Worm (Caenorhabditis elegans) whole organism, L3 larva: Measurements from ENCODE around the gene sto-1.

Experiments
- R02D3.7 ChIP-seq: fragments of 150-350 bp; optimal IDR thresholded peaks from 2 replicates; lab custom pipeline; 2014; ENCODE audit warnings: missing biosample characterization, missing genetic modification characterization
- ZK546.5 ChIP-seq: sonication (generic microtip); optimal IDR thresholded peaks from 2 replicates; lab custom pipeline; 2017; ENCODE audit warnings: missing biosample characterization, missing genetic modification characterization
- ama-1 ChIP-seq: fragments of 150-350 bp; optimal IDR thresholded peaks from 2 replicates; lab custom pipeline; 2018
- ceh-16 ChIP-seq: sonication (generic microtip); optimal IDR thresholded peaks from 2 replicates; lab custom pipeline; 2017; ENCODE audit warnings: missing biosample characterization, missing genetic modification characterization
- ceh-28 ChIP-seq: fragments of 150-350 bp; optimal IDR thresholded peaks from 2 replicates; lab custom pipeline; 2014; ENCODE audit warnings: missing biosample characterization, missing genetic modification reagents, missing genetic modification characterization
- ceh-9 ChIP-seq: sonication (generic microtip); optimal IDR thresholded peaks from 2 replicates; lab custom pipeline; 2018; ENCODE audit warnings: missing biosample characterization, missing genetic modification characterization
- daf-12 ChIP-seq: fragments of 150-350 bp; optimal IDR thresholded peaks from 2 replicates; lab custom pipeline; 2014; ENCODE audit warnings: missing biosample characterization, missing genetic modification reagents, missing genetic modification characterization
- egl-27 ChIP-seq: sonication (generic microtip); optimal IDR thresholded peaks from 4 replicates; lab custom pipeline; 2017; ENCODE audit warnings: missing biosample characterization, missing genetic modification reagents, missing genetic modification characterization
- egl-5 ChIP-seq: fragments of 150-350 bp; optimal IDR thresholded peaks from 2 replicates; lab custom pipeline; 2017; ENCODE audit warnings: missing biosample characterization, missing genetic modification reagents, missing genetic modification characterization, inconsistent platforms
- elt-1 ChIP-seq: fragments of 150-350 bp; optimal IDR thresholded peaks from 2 replicates; lab custom pipeline; 2014; ENCODE audit warnings: missing biosample characterization, missing genetic modification characterization
- elt-3 ChIP-seq, 3 experiments: fragments of 150-350 bp in 1 of 3; sonication (generic microtip) in 2 of 3; optimal IDR thresholded peaks; 2 replicates in 2 of 3; 4 replicates in 1 of 3; lab custom pipeline; 2014 to 2017; ENCODE audit warnings: missing biosample characterization in 3 of 3, missing genetic modification characterization in 3 of 3
- fkh-10 ChIP-seq: sonication (generic microtip); optimal IDR thresholded peaks from 2 replicates; lab custom pipeline; 2017; ENCODE audit warnings: missing biosample characterization, missing genetic modification reagents, missing genetic modification characterization
- fos-1 ChIP-seq: fragments of 150-350 bp; optimal IDR thresholded peaks from 2 replicates; lab custom pipeline; 2014; ENCODE audit warnings: missing biosample characterization, missing genetic modification characterization
- hmg-11 ChIP-seq: sonication (generic microtip); optimal IDR thresholded peaks from 2 replicates; lab custom pipeline; 2016; ENCODE audit warnings: missing genetic modification characterization, missing compliant biosample characterization
- lin-39 ChIP-seq: fragments of 150-350 bp; optimal IDR thresholded peaks from 2 replicates; lab custom pipeline; 2018; ENCODE audit warnings: missing biosample characterization, missing genetic modification reagents, missing genetic modification characterization
- lsy-12 ChIP-seq: sonication (generic microtip); optimal IDR thresholded peaks from 2 replicates; lab custom pipeline; 2016; ENCODE audit warnings: mild to moderate bottlenecking, missing genetic modification characterization, missing compliant biosample characterization
- mdl-1 ChIP-seq: fragments of 150-350 bp; optimal IDR thresholded peaks from 2 replicates; lab custom pipeline; 2014; ENCODE audit warnings: missing biosample characterization, missing genetic modification characterization
- mml-1 ChIP-seq: fragments of 150-350 bp; sonication (generic microtip); optimal IDR thresholded peaks from 3 replicates; lab custom pipeline; 2014; ENCODE audit warnings: missing biosample characterization, missing genetic modification characterization
- nfya-1 ChIP-seq: sonication (generic microtip); optimal IDR thresholded peaks from 2 replicates; lab custom pipeline; 2017; ENCODE audit warnings: missing genetic modification characterization, mild to moderate bottlenecking, missing compliant biosample characterization, antibody characterized with exemption, moderate library complexity; ENCODE audit not compliant: insufficient read depth
- nhr-11 ChIP-seq: fragments of 150-350 bp; optimal IDR thresholded peaks from 2 replicates; lab custom pipeline; 2014; ENCODE audit warnings: missing biosample characterization, missing genetic modification characterization
- nhr-12 ChIP-seq: fragments of 150-350 bp; optimal IDR thresholded peaks from 2 replicates; lab custom pipeline; 2014; ENCODE audit warnings: missing biosample characterization, missing genetic modification characterization
- nhr-23 ChIP-seq: fragments of 150-350 bp; optimal IDR thresholded peaks from 2 replicates; lab custom pipeline; 2014; ENCODE audit warnings: missing biosample characterization, missing genetic modification reagents, missing genetic modification characterization
- nhr-237 ChIP-seq: fragments of 150-350 bp; optimal IDR thresholded peaks from 2 replicates; lab custom pipeline; 2014; ENCODE audit warnings: missing biosample characterization, missing genetic modification characterization
- nhr-25 ChIP-seq: sonication (generic microtip); optimal IDR thresholded peaks from 2 replicates; lab custom pipeline; 2017; ENCODE audit warnings: missing biosample characterization, missing genetic modification characterization
- nhr-28 ChIP-seq: fragments of 150-350 bp; optimal IDR thresholded peaks from 2 replicates; lab custom pipeline; 2014; ENCODE audit warnings: missing biosample characterization, missing genetic modification characterization
- nhr-43 ChIP-seq: sonication (generic microtip); optimal IDR thresholded peaks from 2 replicates; lab custom pipeline; 2016; ENCODE audit warnings: mild to moderate bottlenecking, missing genetic modification characterization, missing compliant biosample characterization; ENCODE audit not compliant: poor library complexity, severe bottlenecking
- nhr-67 ChIP-seq: fragments of 150-350 bp; optimal IDR thresholded peaks from 2 replicates; lab custom pipeline; 2014; ENCODE audit warnings: missing biosample characterization, missing genetic modification characterization
- nhr-76 ChIP-seq: fragments of 150-350 bp; sonication (generic microtip); optimal IDR thresholded peaks from 5 replicates; lab custom pipeline; 2014; ENCODE audit warnings: missing biosample characterization, missing genetic modification characterization
- nhr-77 ChIP-seq: fragments of 150-350 bp; optimal IDR thresholded peaks from 2 replicates; lab custom pipeline; 2014; ENCODE audit warnings: missing biosample characterization, missing genetic modification characterization
- pha-4 ChIP-seq: fragments of 150-350 bp; optimal IDR thresholded peaks from 2 replicates; lab custom pipeline; 2014; ENCODE audit warnings: missing biosample characterization, missing genetic modification reagents, missing genetic modification characterization
- sea-2 ChIP-seq: fragments of 150-350 bp; sonication (generic microtip); optimal IDR thresholded peaks from 4 replicates; lab custom pipeline; 2014; ENCODE audit warnings: missing biosample characterization, missing genetic modification reagents, missing genetic modification characterization
- skn-1 ChIP-seq: fragments of 150-350 bp; optimal IDR thresholded peaks from 2 replicates; lab custom pipeline; 2014; ENCODE audit warnings: missing biosample characterization, missing genetic modification characterization
- snpc-4 ChIP-seq: fragments of 150-350 bp; optimal IDR thresholded peaks from 2 replicates; lab custom pipeline; 2014; ENCODE audit warnings: missing biosample characterization, missing genetic modification characterization
- tbx-2 ChIP-seq: sonication (generic microtip); optimal IDR thresholded peaks from 2 replicates; lab custom pipeline; 2016; ENCODE audit warnings: mild to moderate bottlenecking, missing genetic modification characterization, missing compliant biosample characterization
- unc-39 ChIP-seq: sonication (generic microtip); optimal IDR thresholded peaks from 4 replicates; lab custom pipeline; 2017; ENCODE audit warnings: missing biosample characterization, missing genetic modification characterization
- unc-62 ChIP-seq: fragments of 150-350 bp; sonication (generic microtip); optimal IDR thresholded peaks from 4 replicates; lab custom pipeline; 2014; ENCODE audit warnings: missing biosample characterization, missing genetic modification reagents, missing genetic modification characterization
- zag-1 ChIP-seq: fragments of 150-350 bp; optimal IDR thresholded peaks from 2 replicates; lab custom pipeline; 2014; ENCODE audit warnings: missing biosample characterization, missing genetic modification characterization
- ztf-11 ChIP-seq: fragments of 150-350 bp; optimal IDR thresholded peaks from 2 replicates; lab custom pipeline; 2014; ENCODE audit warnings: missing biosample characterization, missing genetic modification characterization
- ztf-4 ChIP-seq: fragments of 150-350 bp; optimal IDR thresholded peaks from 2 replicates; lab custom pipeline; 2014; ENCODE audit warnings: missing biosample characterization, missing genetic modification characterization

The sto-1 gene

DNA sequence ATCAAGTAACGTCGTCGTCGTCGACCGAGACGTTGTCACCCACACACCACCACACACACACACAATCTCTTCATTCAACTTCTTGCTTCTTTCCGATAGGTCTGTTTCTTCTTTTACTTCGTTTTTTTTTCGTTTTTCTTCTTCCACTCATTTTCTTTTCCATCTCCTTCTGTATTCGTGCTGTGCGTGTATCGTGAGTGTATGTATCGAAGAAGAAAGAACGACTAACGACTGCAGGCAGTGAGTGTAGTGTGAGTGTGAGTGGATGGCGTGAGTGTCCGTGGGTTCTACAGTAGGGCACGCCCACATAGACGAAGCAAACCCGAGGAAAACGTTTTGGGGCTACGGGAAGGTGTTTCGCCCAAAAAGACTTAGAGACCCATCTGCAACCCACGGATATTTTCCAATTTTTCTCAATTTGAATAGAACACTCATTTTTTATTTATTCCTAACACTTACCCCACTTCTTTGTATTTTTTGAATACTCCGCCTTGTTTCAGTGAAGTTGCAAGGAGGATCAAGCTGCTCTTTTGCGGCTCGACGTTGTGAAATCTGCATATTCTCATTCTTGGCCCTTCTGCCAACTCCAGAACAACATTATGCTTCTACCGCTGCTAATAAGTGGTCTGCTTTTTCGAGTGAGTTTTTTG lies 23.1 kb downstream of the sto-1 start, which contains the start of gene adt-2:
Gene adt-2, plus strand, starts transcription at position 600 of the 650 bp plus-strand sequence.
- TF ChIP-seq daf-12 (tag; lab: Kevin White, UChicago) (no peak), lin-39 (tag; lab: Kevin White, UChicago) (no peak), nfya-1 (tag; lab: Kevin White, UChicago) (peak; percentile 3), sea-2 (GFP tag; lab: Kevin White, UChicago) (no peak), egl-27 (tag; lab: Kevin White, UChicago) (no peak), nhr-25 (tag; lab: Kevin White, UChicago) (peak; percentile 83), ceh-16 (no peak), hmg-11 (tag; lab: Kevin White, UChicago) (no peak), elt-3 (tag; optimal IDR thresholded peaks at IDR 0.05; lab: Kevin White, UChicago) (no peak), nhr-12 (tag; lab: Kevin White, UChicago) (no peak), nhr-23 (tag; lab: Kevin White, UChicago) (peak; percentile 78), zag-1 (tag; lab: Kevin White, UChicago) (no peak), elt-1 (tag; lab: Kevin White, UChicago) (no peak), egl-5 (tag; lab: Kevin White, UChicago) (no peak), nhr-11 (tag; lab: Kevin White, UChicago) (no peak), nhr-77 (tag; lab: Kevin White, UChicago) (no peak), nhr-28 (tag; lab: Kevin White, UChicago) (no peak), ceh-28 (tag; lab: Kevin White, UChicago) (peak; percentile 1), mdl-1 (tag; lab: Kevin White, UChicago) (no peak), ZK546.5 (tag; lab: Kevin White, UChicago) (no peak), nhr-76 (tag; lab: Kevin White, UChicago) (no peak), pha-4 (tag; lab: Kevin White, UChicago) (no peak), skn-1 (tag; lab: Kevin White, UChicago) (no peak), ama-1 (lab: Kevin White, UChicago) (no peak), snpc-4 (tag; lab: Kevin White, UChicago) (no peak), tbx-2 (tag; lab: Kevin White, UChicago) (no peak), ztf-4 (tag; lab: Kevin White, UChicago) (no peak), nhr-43 (peak; percentile 9), fos-1 (tag; lab: Kevin White, UChicago) (no peak), unc-39 (no peak), fkh-10 (GFP tag; lab: Kevin White, UChicago) (no peak), ztf-11 (tag; lab: Kevin White, UChicago) (no peak)
- TF ChIP-seq, all 47 proteins: peak for 5

DNA sequence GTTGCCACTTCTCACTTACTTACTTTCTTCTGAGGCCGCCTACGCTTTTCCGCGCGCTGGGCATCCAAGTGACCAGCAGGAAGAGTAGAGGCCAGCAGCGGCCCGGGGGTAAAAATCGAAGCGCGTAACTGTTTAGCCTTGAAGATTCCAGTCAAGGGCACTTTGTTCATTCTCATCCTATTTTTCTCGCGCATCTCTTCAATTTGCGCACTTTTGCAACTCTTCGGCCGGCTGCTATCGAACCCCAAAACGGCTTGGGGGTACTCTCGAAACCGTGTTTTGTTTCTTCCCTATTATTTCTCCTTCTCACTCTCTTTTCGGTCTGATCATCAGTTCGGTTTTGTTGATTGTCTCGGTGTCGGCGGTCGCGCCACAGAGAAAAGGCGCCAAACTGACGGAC lies 24.0 kb downstream of the sto-1 start:
- no peak for TF ChIP-seq nfya-1 (tag; lab: Kevin White, UChicago)
- peak; percentile 53 for TF ChIP-seq ama-1 (lab: Kevin White, UChicago)
- peak; percentile 42 for TF ChIP-seq nhr-23 (tag; lab: Kevin White, UChicago)
- TF ChIP-seq ceh-28 (tag; lab: Kevin White, UChicago) = peak; percentile 32
- TF ChIP-seq nhr-12 (tag; lab: Kevin White, UChicago) = no peak
- no peak for TF ChIP-seq lsy-12 (tag; lab: Kevin White, UChicago)
- peak; percentile 47 for TF ChIP-seq nhr-25 (tag; lab: Kevin White, UChicago)

- TF ChIP-seq nhr-43 (peak; percentile 7), ceh-16 (no peak), elt-1 (tag; lab: Kevin White, UChicago) (no peak)
Observed at ce11 chrX:7587741-7588235, 25.2 kb downstream of the sto-1 start.

DNA sequence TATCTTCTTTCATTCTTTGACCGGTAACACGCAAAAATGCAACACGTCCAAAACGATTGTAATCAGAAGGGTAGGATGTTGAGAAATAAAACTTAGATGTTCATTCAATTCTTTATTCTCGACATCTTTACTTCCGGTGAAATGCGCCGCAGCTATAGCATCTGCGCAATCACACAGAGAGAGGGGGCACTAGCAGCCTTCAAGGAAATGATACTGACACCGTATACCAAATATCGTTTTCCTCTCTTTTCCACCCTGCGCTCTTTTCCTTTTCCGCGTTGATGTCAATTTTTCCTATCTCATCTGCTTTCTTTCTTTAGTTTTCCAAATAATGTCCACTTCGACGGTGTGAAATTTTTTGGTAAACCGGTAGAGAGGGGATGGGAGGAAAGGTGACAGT lies 28.1 kb downstream of the sto-1 start:
- TF ChIP-seq unc-62 (GFP tag; lab: Kevin White, UChicago) (no peak), snpc-4 (tag; lab: Kevin White, UChicago) (no peak), tbx-2 (tag; lab: Kevin White, UChicago) (no peak), nhr-67 (tag; lab: Kevin White, UChicago) (no peak), R02D3.7 (no peak), lsy-12 (tag; lab: Kevin White, UChicago) (no peak), mml-1 (tag; lab: Kevin White, UChicago) (no peak), nhr-237 (tag; lab: Kevin White, UChicago) (no peak), nhr-23 (tag; lab: Kevin White, UChicago) (peak; percentile 55), ceh-16 (no peak), ceh-9 (no peak), ceh-28 (tag; lab: Kevin White, UChicago) (peak; percentile 23), nhr-77 (tag; lab: Kevin White, UChicago) (no peak), nfya-1 (tag; lab: Kevin White, UChicago) (no peak)
